Worm (Caenorhabditis elegans) whole organism, young adult: ENCODE data around the gene fkh-6.
A peak's percentile ranks its signal among the peaks of the same experiment; 100 is the strongest.

Source experiments
- B0019.2 ChIP-seq: fragments of 200-800 bp; sonication (Bioruptor generic); conservative IDR thresholded peaks from 2 replicates; pipeline ENCODE4 v1.3.6; 2022; ENCODE audit warnings: missing genetic modification reagents, missing genetic modification characterization, missing compliant biosample characterization
- B0035.1 ChIP-seq: sonication (generic microtip); optimal IDR thresholded peaks from 2 replicates; lab custom pipeline; 2016; ENCODE audit warnings: missing genetic modification characterization, mild to moderate bottlenecking, missing compliant biosample characterization, missing genotype, missing genetic modification reagents
- B0261.1 ChIP-seq: sonication (generic microtip); optimal IDR thresholded peaks from 2 replicates; lab custom pipeline; 2016; ENCODE audit warnings: mild to moderate bottlenecking, missing genetic modification characterization, moderate library complexity, missing compliant biosample characterization
- C06A6.2 ChIP-seq: fragments of 200-800 bp; sonication (Bioruptor generic); conservative IDR thresholded peaks from 2 replicates; pipeline ENCODE4 v1.3.6; 2022; ENCODE audit warnings: missing genetic modification characterization, missing compliant biosample characterization
- C17E4.6 ChIP-seq: fragments of 200-800 bp; sonication (Bioruptor generic); IDR thresholded peaks from 2 replicates; pipeline ENCODE4 v1.3.6; 2022; ENCODE audit warnings: missing genetic modification reagents, missing genetic modification characterization, missing compliant biosample characterization
- F49E8.2 ChIP-seq: sonication (generic microtip); optimal IDR thresholded peaks from 3 replicates; lab custom pipeline; 2017; ENCODE audit warnings: missing genetic modification characterization, mild to moderate bottlenecking, missing compliant biosample characterization, antibody characterized with exemption, moderate library complexity; ENCODE audit not compliant: insufficient read depth
- F57A8.1 ChIP-seq: fragments of 200-800 bp; sonication (Bioruptor generic); optimal IDR thresholded peaks from 2 replicates; lab custom pipeline; 2018; ENCODE audit warnings: mild to moderate bottlenecking, missing genetic modification characterization, moderate library complexity, missing compliant biosample characterization
- Y53G8AR.9 ChIP-seq: fragments of 200-800 bp; sonication (Bioruptor generic); conservative IDR thresholded peaks from 2 replicates; pipeline ENCODE4 v1.3.6; 2022; ENCODE audit warnings: missing genetic modification reagents, missing genetic modification characterization, missing compliant biosample characterization
- Y56A3A.18 ChIP-seq: fragments of 200-800 bp; sonication (Bioruptor generic); IDR thresholded peaks from 2 replicates; pipeline ENCODE4 v1.3.6; 2022; ENCODE audit warnings: missing genetic modification reagents, missing genetic modification characterization, missing compliant biosample characterization
- Y67H2A.10 ChIP-seq: fragments of 200-800 bp; sonication (Bioruptor generic); conservative IDR thresholded peaks from 2 replicates; pipeline ENCODE4 v1.3.6; 2022; ENCODE audit warnings: missing genetic modification reagents, missing genetic modification characterization, missing compliant biosample characterization
- Y95B8A.8 ChIP-seq: fragments of 200-800 bp; sonication (Bioruptor generic); IDR thresholded peaks from 2 replicates; pipeline ENCODE4 v1.3.6; 2022; ENCODE audit warnings: missing genetic modification reagents, missing genetic modification characterization, missing compliant biosample characterization
- ama-1 ChIP-seq, 3 experiments: fragments of 150-350 bp in 1 of 3; sonication (generic microtip) in 2 of 3; optimal IDR thresholded peaks; 2 replicates each; lab custom pipeline; 2014 to 2018; ENCODE audit warnings: missing biosample characterization in 2 of 3, missing genetic modification characterization in 2 of 3, missing genetic modification reagents in 2 of 3
- attf-3 ChIP-seq: fragments of 200-800 bp; sonication (Bioruptor generic); conservative IDR thresholded peaks from 2 replicates; pipeline ENCODE4 v1.3.6; 2022; ENCODE audit warnings: missing genetic modification reagents, missing genetic modification characterization, missing compliant biosample characterization
- attf-6 ChIP-seq: fragments of 200-800 bp; sonication (Bioruptor generic); IDR thresholded peaks from 2 replicates; pipeline ENCODE4 v1.3.6; 2022; ENCODE audit warnings: missing genetic modification reagents, missing genetic modification characterization, missing compliant biosample characterization
- ceh-27 ChIP-seq: fragments of 200-800 bp; sonication (Bioruptor generic); optimal IDR thresholded peaks from 2 replicates; lab custom pipeline; 2018; ENCODE audit warnings: mild to moderate bottlenecking, missing genetic modification characterization, moderate library complexity, missing compliant biosample characterization
- ceh-79 ChIP-seq: sonication (generic microtip); optimal IDR thresholded peaks from 2 replicates; lab custom pipeline; 2017; ENCODE audit warnings: mild to moderate bottlenecking, missing genetic modification characterization, missing compliant biosample characterization
- ceh-91 ChIP-seq: fragments of 200-800 bp; sonication (Bioruptor generic); IDR thresholded peaks from 2 replicates; pipeline ENCODE4 v1.3.6; 2022; ENCODE audit warnings: missing genetic modification reagents, missing genetic modification characterization, missing compliant biosample characterization
- ets-4 ChIP-seq: fragments of 200-800 bp; sonication (Bioruptor generic); optimal IDR thresholded peaks from 2 replicates; lab custom pipeline; 2018; ENCODE audit warnings: mild to moderate bottlenecking, missing genetic modification characterization, missing compliant biosample characterization
- hlh-26 ChIP-seq: fragments of 200-800 bp; sonication (Bioruptor generic); conservative IDR thresholded peaks from 2 replicates; pipeline ENCODE4 v1.3.6; 2022; ENCODE audit warnings: missing genetic modification reagents, missing genetic modification characterization, missing compliant biosample characterization
- let-607 ChIP-seq, 2 experiments: fragments of 200-800 bp in 1 of 2; sonication (Bioruptor generic) in 1 of 2; sonication (generic microtip) in 1 of 2; optimal IDR thresholded peaks; 2 replicates each; lab custom pipeline; 2016 to 2018; ENCODE audit warnings: mild to moderate bottlenecking in 2 of 2, missing compliant biosample characterization in 2 of 2, missing genetic modification characterization in 2 of 2, moderate library complexity in 2 of 2, missing genotype in 1 of 2
- lin-26 ChIP-seq: fragments of 200-800 bp; sonication (Bioruptor generic); IDR thresholded peaks from 2 replicates; pipeline ENCODE4 v1.3.6; 2022; ENCODE audit warnings: missing genetic modification reagents, missing genetic modification characterization, missing compliant biosample characterization
- lin-40 ChIP-seq: sonication (generic microtip); optimal IDR thresholded peaks from 2 replicates; lab custom pipeline; 2016; ENCODE audit warnings: missing genetic modification characterization, mild to moderate bottlenecking, missing compliant biosample characterization, missing genotype, missing genetic modification reagents
- mel-28 ChIP-seq: sonication (generic microtip); optimal IDR thresholded peaks from 2 replicates; lab custom pipeline; 2016; ENCODE audit warnings: borderline replicate concordance, mild to moderate bottlenecking, missing genetic modification characterization, missing compliant biosample characterization
- nfya-1 ChIP-seq: sonication (generic microtip); optimal IDR thresholded peaks from 2 replicates; lab custom pipeline; 2017; ENCODE audit warnings: antibody characterized with exemption, missing compliant biosample characterization, missing genetic modification characterization, borderline replicate concordance; ENCODE audit not compliant: insufficient read depth
- nfya-2 ChIP-seq: fragments of 200-800 bp; sonication (Bioruptor generic); IDR thresholded peaks from 2 replicates; pipeline ENCODE4 v1.3.6; 2022; ENCODE audit warnings: missing genetic modification reagents, missing genetic modification characterization, missing compliant biosample characterization
- nfyb-1 ChIP-seq: fragments of 200-800 bp; sonication (Bioruptor generic); IDR thresholded peaks from 2 replicates; pipeline ENCODE4 v1.3.6; 2022; ENCODE audit warnings: missing genetic modification reagents, missing genetic modification characterization, missing compliant biosample characterization
- nhr-179 ChIP-seq: sonication (generic microtip); optimal IDR thresholded peaks from 2 replicates; lab custom pipeline; 2016; ENCODE audit warnings: mild to moderate bottlenecking, missing genetic modification characterization, missing compliant biosample characterization
- pha-4 ChIP-seq: fragments of 150-350 bp; sonication (generic microtip); optimal IDR thresholded peaks from 2 replicates; lab custom pipeline; 2014; ENCODE audit warnings: missing biosample characterization, missing genetic modification reagents, missing genetic modification characterization
- rcor-1 ChIP-seq: fragments of 200-800 bp; sonication (Bioruptor generic); IDR thresholded peaks from 2 replicates; pipeline ENCODE4 v1.3.6; 2022; ENCODE audit warnings: missing genetic modification reagents, missing genetic modification characterization, missing compliant biosample characterization
- rpc-1 ChIP-seq, 2 experiments: fragments of 150-350 bp in 1 of 2; sonication (generic microtip) in 1 of 2; optimal IDR thresholded peaks; 2 replicates each; lab custom pipeline; 2014 to 2018; ENCODE audit warnings: missing biosample characterization in 1 of 2, missing genetic modification characterization in 1 of 2, missing genetic modification reagents in 1 of 2, missing genotype in 1 of 2
- sdz-38 ChIP-seq: sonication (generic microtip); optimal IDR thresholded peaks from 2 replicates; lab custom pipeline; 2016; ENCODE audit warnings: missing genotype, missing genetic modification characterization, missing compliant biosample characterization
- snpc-1.3 ChIP-seq: sonication (generic microtip); optimal IDR thresholded peaks from 2 replicates; lab custom pipeline; 2017; ENCODE audit warnings: missing genetic modification characterization, mild to moderate bottlenecking, missing compliant biosample characterization, antibody characterized with exemption, moderate library complexity, missing genotype, missing genetic modification reagents; ENCODE audit not compliant: insufficient read depth
- snpc-3.4 ChIP-seq: sonication (generic microtip); optimal IDR thresholded peaks from 2 replicates; lab custom pipeline; 2017; ENCODE audit warnings: missing genetic modification characterization, mild to moderate bottlenecking, missing compliant biosample characterization, antibody characterized with exemption, moderate library complexity, missing genotype, missing genetic modification reagents
- sptf-2 ChIP-seq: fragments of 200-800 bp; sonication (Bioruptor generic); optimal IDR thresholded peaks from 2 replicates; lab custom pipeline; 2018; ENCODE audit warnings: mild to moderate bottlenecking, missing genetic modification characterization, missing compliant biosample characterization
- tbp1 ChIP-seq: fragments of 200-800 bp; sonication (Bioruptor generic); optimal IDR thresholded peaks from 2 replicates; lab custom pipeline; 2018; ENCODE audit warnings: mild to moderate bottlenecking, missing genetic modification characterization, missing compliant biosample characterization
- tlf-1 ChIP-seq: fragments of 200-800 bp; sonication (Bioruptor generic); optimal IDR thresholded peaks from 2 replicates; lab custom pipeline; 2018; ENCODE audit warnings: mild to moderate bottlenecking, missing genetic modification characterization, missing compliant biosample characterization
- ztf-25 ChIP-seq: fragments of 200-800 bp; sonication (Bioruptor generic); IDR thresholded peaks from 2 replicates; pipeline ENCODE4 v1.3.6; 2022; ENCODE audit warnings: missing genetic modification reagents, missing genetic modification characterization, missing compliant biosample characterization

The fkh-6 gene

ce11 chrII:4409650-4410049, 26.4 kb upstream of the fkh-6 start:
- TF ChIP-seq B0035.1 (tag; lab: Kevin White, UChicago): no peak
- TF ChIP-seq nfyb-1 (GFP tag; lab: Robert Waterston, UW): peak; percentile 63; the same call in 1 of the 2 replicates
- TF ChIP-seq, all 124 proteins: peak for 1

- TF ChIP-seq hlh-26 (GFP tag; lab: Robert Waterston, UW): no peak
- TF ChIP-seq tbp1: no peak
- no peak for TF ChIP-seq B0019.2 (GFP tag; lab: Robert Waterston, UW)
- no peak for TF ChIP-seq nfya-2
- TF ChIP-seq pha-4 (tag; lab: Kevin White, UChicago): no peak
Measured at ce11 chrII:4405358-4405757, 22.2 kb upstream of the fkh-6 start, which contains the start of gene ZK430.5. Gene ZK430.5, plus strand, starts transcription at chrII:4405658.

ce11 chrII:4394438-4394837, 11.2 kb upstream of the fkh-6 start:
- no peak for TF ChIP-seq C17E4.6 (GFP tag; lab: Robert Waterston, UW)
- no peak for TF ChIP-seq F57A8.1
- no peak for TF ChIP-seq ceh-27
- no peak for TF ChIP-seq rpc-1 (optimal IDR thresholded peaks at IDR 0.05; lab: Kevin White, UChicago)
- no peak for TF ChIP-seq rpc-1 (tag; optimal IDR thresholded peaks at IDR 0.05; lab: Kevin White, UChicago)
- TF ChIP-seq sptf-2 (GFP tag; lab: Kevin White, UChicago): no peak
- no peak for TF ChIP-seq Y67H2A.10
- TF ChIP-seq mel-28 (tag; lab: Kevin White, UChicago): no peak
- no peak for TF ChIP-seq C06A6.2 (GFP tag; lab: Robert Waterston, UW)
- TF ChIP-seq lin-40 (tag; lab: Kevin White, UChicago): no peak
- no peak for TF ChIP-seq hlh-26 (GFP tag; lab: Robert Waterston, UW)
- TF ChIP-seq F49E8.2 (tag; lab: Kevin White, UChicago): no peak
- no peak for TF ChIP-seq attf-6 (GFP tag; lab: Robert Waterston, UW)
- no peak for TF ChIP-seq let-607 (tag; optimal IDR thresholded peaks at IDR 0.05; lab: Kevin White, UChicago)
- TF ChIP-seq B0019.2 (GFP tag; lab: Robert Waterston, UW): no peak
- TF ChIP-seq snpc-1.3: no peak
- TF ChIP-seq nfya-1: no peak
- TF ChIP-seq, all 124 proteins: peak for 0

- no peak for TF ChIP-seq rcor-1 (GFP tag; lab: Robert Waterston, UW)
- TF ChIP-seq lin-26 (GFP tag; lab: Robert Waterston, UW): 0 out of 2 replicates have a peak, but pooled peaks have one; percentile 38
Measured at ce11 chrII:4392526-4393057, 9.4 kb upstream of the fkh-6 start, which contains the start of gene mlt-7. Gene mlt-7, plus strand, starts transcription at chrII:4393007.

ce11 chrII:4391072-4391471, 7.9 kb upstream of the fkh-6 start:
- no peak for TF ChIP-seq ceh-79 (tag; lab: Kevin White, UChicago)
- TF ChIP-seq snpc-3.4: no peak
- TF ChIP-seq Y56A3A.18: no peak
- no peak for TF ChIP-seq ztf-25
- TF ChIP-seq attf-6 (GFP tag; lab: Robert Waterston, UW): no peak
- TF ChIP-seq sdz-38 (tag; lab: Kevin White, UChicago): no peak
- no peak for TF ChIP-seq F49E8.2 (tag; lab: Kevin White, UChicago)
- TF ChIP-seq attf-3 (GFP tag; lab: Robert Waterston, UW): no peak
- TF ChIP-seq Y53G8AR.9: no peak
- no peak for TF ChIP-seq tlf-1 (GFP tag; lab: Kevin White, UChicago)
- no peak for TF ChIP-seq Y95B8A.8 (GFP tag; lab: Robert Waterston, UW)
- no peak for TF ChIP-seq ceh-91 (GFP tag; lab: Robert Waterston, UW)
- no peak for TF ChIP-seq ets-4 (GFP tag; lab: Kevin White, UChicago)
- TF ChIP-seq ama-1 (optimal IDR thresholded peaks at IDR 0.05; lab: Kevin White, UChicago): no peak
- TF ChIP-seq ama-1 (GFP tag; optimal IDR thresholded peaks at IDR 0.05; lab: Kevin White, UChicago): no peak
- TF ChIP-seq nhr-179 (tag; lab: Kevin White, UChicago): no peak
- no peak for TF ChIP-seq B0261.1 (tag; lab: Kevin White, UChicago)
- no peak for TF ChIP-seq mel-28 (tag; lab: Kevin White, UChicago)
